Fruit fly (Drosophila melanogaster): ENCODE measurements around the gene CG14053.

DNA sequence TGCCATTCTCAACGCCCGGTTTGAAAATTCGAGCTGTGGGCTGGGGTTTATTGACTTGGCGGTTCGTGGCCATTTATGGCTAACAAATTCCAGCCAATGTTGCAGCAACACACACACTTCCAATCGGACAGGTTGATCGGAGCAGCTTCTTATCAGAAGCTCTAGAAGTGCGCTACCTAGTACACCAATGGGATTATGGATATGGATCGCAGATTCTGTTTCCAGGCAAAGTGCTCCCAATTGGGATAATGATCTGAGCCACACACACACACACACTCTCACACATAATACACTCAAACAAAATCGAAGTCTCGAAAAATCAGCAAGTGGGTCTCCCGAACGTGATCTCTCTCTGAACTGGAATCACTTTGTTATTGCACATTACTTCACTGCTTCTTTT, 27.9 kb upstream of the CG14053 start:
- no peak for TF ChIP-seq CG8301 (tag; optimal IDR thresholded peaks at IDR 0.05)
- TF ChIP-seq CG14655 (GFP tag; optimal IDR thresholded peaks at IDR 0.05), result no peak
- no peak for TF ChIP-seq Ets98B (GFP tag; IDR thresholded peaks at IDR 0.05)
- TF ChIP-seq Pif1B (GFP tag; optimal IDR thresholded peaks at IDR 0.05), result no peak
- TF ChIP-seq Snoo (tag; optimal IDR thresholded peaks at IDR 0.05), result no peak
- TF ChIP-seq EcR (GFP tag; optimal IDR thresholded peaks at IDR 0.05), result no peak
- no peak for TF ChIP-seq CG4496 (GFP tag; IDR thresholded peaks at IDR 0.05)
- TF ChIP-seq gl (tag; optimal IDR thresholded peaks at IDR 0.05), result no peak
- no peak for TF ChIP-seq rn (GFP tag; IDR thresholded peaks at IDR 0.05)
- no peak for TF ChIP-seq CG9948 (tag; optimal IDR thresholded peaks at IDR 0.05)

Measured in whole organism, pupa.